Worm (Caenorhabditis elegans) whole organism, L3 larva: Measurements from ENCODE around the gene T27D12.6.

Source experiments
- ceh-82 ChIP-seq: fragments of 150-350 bp; optimal IDR thresholded peaks from 2 replicates; lab custom pipeline; 2014; ENCODE audit warnings: missing biosample characterization, missing genetic modification characterization
- fkh-10 ChIP-seq: sonication (generic microtip); optimal IDR thresholded peaks from 2 replicates; lab custom pipeline; 2017; ENCODE audit warnings: missing biosample characterization, missing genetic modification reagents, missing genetic modification characterization
- nhr-11 ChIP-seq: fragments of 150-350 bp; optimal IDR thresholded peaks from 2 replicates; lab custom pipeline; 2014; ENCODE audit warnings: missing biosample characterization, missing genetic modification characterization
- nhr-12 ChIP-seq: fragments of 150-350 bp; optimal IDR thresholded peaks from 2 replicates; lab custom pipeline; 2014; ENCODE audit warnings: missing biosample characterization, missing genetic modification characterization

ce11 chrII:11832475-11832874, 2.8 kb upstream of the T27D12.6 start, which contains the start of gene clec-144:
- TF ChIP-seq nhr-12 (tag; lab: Kevin White, UChicago) (no peak), fkh-10 (GFP tag; lab: Kevin White, UChicago) (no peak), ceh-82 (tag; lab: Kevin White, UChicago) (no peak), nhr-11 (no peak)
